Worm (Caenorhabditis elegans): ENCODE data around the gene T08B1.1.

- TF ChIP-seq nhr-237 (tag; optimal IDR thresholded peaks at IDR 0.05) (no peak), lin-15B (tag; optimal IDR thresholded peaks at IDR 0.05) (no peak), R02D3.7 (tag; optimal IDR thresholded peaks at IDR 0.05) (no peak), egl-27 (tag; optimal IDR thresholded peaks at IDR 0.05) (no peak), fkh-10 (GFP tag; optimal IDR thresholded peaks at IDR 0.05) (no peak), nhr-11 (tag; optimal IDR thresholded peaks at IDR 0.05) (no peak), skn-1 (tag; optimal IDR thresholded peaks at IDR 0.05) (no peak), ama-1 (optimal IDR thresholded peaks at IDR 0.05) (no peak), pha-4 (tag; optimal IDR thresholded peaks at IDR 0.05) (no peak), tbx-2 (tag; optimal IDR thresholded peaks at IDR 0.05) (no peak), ceh-82 (tag; optimal IDR thresholded peaks at IDR 0.05) (no peak), snpc-4 (tag; optimal IDR thresholded peaks at IDR 0.05) (no peak), unc-39 (tag; optimal IDR thresholded peaks at IDR 0.05) (no peak), ztf-11 (tag; optimal IDR thresholded peaks at IDR 0.05) (no peak)
Measured at ce11 chrV:2004659-2005058, 17.8 kb upstream of the T08B1.1 start, which contains the start of gene cysl-4.
